Worm (Caenorhabditis elegans) whole organism, L2 larva: ENCODE data around the gene nas-1.

Experiments
- C34F6.9 ChIP-seq: fragments of 150-350 bp; optimal IDR thresholded peaks from 2 replicates; lab custom pipeline; 2014; ENCODE audit warnings: missing biosample characterization, missing genetic modification characterization
- F13H6.1 ChIP-seq: sonication (generic microtip); optimal IDR thresholded peaks from 2 replicates; lab custom pipeline; 2016; ENCODE audit warnings: missing genetic modification characterization, missing compliant biosample characterization
- Y55F3AM.14 ChIP-seq: fragments of 200-800 bp; sonication (Bioruptor generic); optimal IDR thresholded peaks from 2 replicates; lab custom pipeline; 2018; ENCODE audit warnings: mild to moderate bottlenecking, missing genetic modification characterization, missing compliant biosample characterization
- ZK546.5 ChIP-seq: sonication (generic microtip); optimal IDR thresholded peaks from 2 replicates; lab custom pipeline; 2017; ENCODE audit warnings: missing biosample characterization, missing genetic modification characterization
- alr-1 ChIP-seq: fragments of 150-350 bp; optimal IDR thresholded peaks from 2 replicates; lab custom pipeline; 2014; ENCODE audit warnings: missing biosample characterization, missing genetic modification characterization
- aly-2 ChIP-seq: fragments of 150-350 bp; optimal IDR thresholded peaks from 2 replicates; lab custom pipeline; 2014; ENCODE audit warnings: missing biosample characterization, missing genetic modification characterization
- ama-1 ChIP-seq: fragments of 150-350 bp; optimal IDR thresholded peaks from 2 replicates; lab custom pipeline; 2018; ENCODE audit warnings: inconsistent platforms
- blmp-1 ChIP-seq: sonication (generic microtip); optimal IDR thresholded peaks from 2 replicates; lab custom pipeline; 2017; ENCODE audit warnings: missing genetic modification characterization, mild to moderate bottlenecking, missing compliant biosample characterization, antibody characterized with exemption, moderate library complexity; ENCODE audit not compliant: insufficient read depth
- ceh-16 ChIP-seq: fragments of 150-350 bp; optimal IDR thresholded peaks from 2 replicates; lab custom pipeline; 2014; ENCODE audit warnings: missing biosample characterization, missing genetic modification characterization
- ceh-82 ChIP-seq: fragments of 150-350 bp; optimal IDR thresholded peaks from 2 replicates; lab custom pipeline; 2014; ENCODE audit warnings: missing biosample characterization, missing genetic modification characterization
- crh-2 ChIP-seq: sonication (generic microtip); optimal IDR thresholded peaks from 2 replicates; lab custom pipeline; 2017; ENCODE audit warnings: missing biosample characterization, missing genetic modification characterization
- egl-27 ChIP-seq: sonication (generic microtip); optimal IDR thresholded peaks from 3 replicates; lab custom pipeline; 2017; ENCODE audit warnings: missing biosample characterization, missing genetic modification reagents, missing genetic modification characterization
- fos-1 ChIP-seq: fragments of 150-350 bp; optimal IDR thresholded peaks from 2 replicates; lab custom pipeline; 2014; ENCODE audit warnings: missing biosample characterization, missing genetic modification characterization
- lin-13 ChIP-seq: fragments of 150-350 bp; optimal IDR thresholded peaks from 2 replicates; lab custom pipeline; 2014; ENCODE audit warnings: missing biosample characterization, missing genetic modification reagents, missing genetic modification characterization
- lsy-2 ChIP-seq, 2 experiments: fragments of 150-350 bp in 1 of 2; sonication (generic microtip) in 1 of 2; optimal IDR thresholded peaks; 2 replicates each; lab custom pipeline; 2014 to 2017; ENCODE audit warnings: missing biosample characterization in 2 of 2, missing genetic modification characterization in 2 of 2
- mbf-1 ChIP-seq: sonication (generic microtip); optimal IDR thresholded peaks from 2 replicates; lab custom pipeline; 2017; ENCODE audit warnings: missing biosample characterization, missing genetic modification characterization
- mdl-1 ChIP-seq, 2 experiments: fragments of 150-350 bp in 1 of 2; sonication (generic microtip) in 1 of 2; optimal IDR thresholded peaks; 2 replicates each; lab custom pipeline; 2017; ENCODE audit warnings: missing biosample characterization in 2 of 2, missing genetic modification characterization in 2 of 2
- nhr-10 ChIP-seq: sonication (generic microtip); optimal IDR thresholded peaks from 2 replicates; lab custom pipeline; 2017; ENCODE audit warnings: missing biosample characterization, missing genetic modification characterization
- nhr-12 ChIP-seq: fragments of 150-350 bp; optimal IDR thresholded peaks from 2 replicates; lab custom pipeline; 2014; ENCODE audit warnings: missing biosample characterization, missing genetic modification characterization
- nhr-21 ChIP-seq: fragments of 150-350 bp; optimal IDR thresholded peaks from 2 replicates; lab custom pipeline; 2014; ENCODE audit warnings: missing biosample characterization, missing genetic modification characterization
- nhr-23 ChIP-seq: fragments of 150-350 bp; optimal IDR thresholded peaks from 2 replicates; lab custom pipeline; 2014; ENCODE audit warnings: missing biosample characterization, missing genetic modification reagents, missing genetic modification characterization
- nhr-237 ChIP-seq: fragments of 150-350 bp; optimal IDR thresholded peaks from 2 replicates; lab custom pipeline; 2014; ENCODE audit warnings: missing biosample characterization, missing genetic modification characterization
- nhr-25 ChIP-seq: fragments of 150-350 bp; sonication (generic microtip); optimal IDR thresholded peaks from 3 replicates; lab custom pipeline; 2014; ENCODE audit warnings: missing biosample characterization, missing genetic modification characterization
- nhr-6 ChIP-seq: fragments of 150-350 bp; optimal IDR thresholded peaks from 2 replicates; lab custom pipeline; 2014; ENCODE audit warnings: missing biosample characterization, missing genetic modification characterization
- nhr-77 ChIP-seq: fragments of 150-350 bp; optimal IDR thresholded peaks from 2 replicates; lab custom pipeline; 2014; ENCODE audit warnings: missing biosample characterization, missing genetic modification characterization
- skn-1 ChIP-seq: sonication (generic microtip); optimal IDR thresholded peaks from 2 replicates; lab custom pipeline; 2017; ENCODE audit warnings: missing biosample characterization, missing genetic modification characterization
- sma-3 ChIP-seq: sonication (generic microtip); optimal IDR thresholded peaks from 2 replicates; lab custom pipeline; 2016; ENCODE audit warnings: missing genetic modification reagents, missing genetic modification characterization, missing compliant biosample characterization
- sma-9 ChIP-seq, 2 experiments: fragments of 150-350 bp in 1 of 2; sonication (generic microtip) in 1 of 2; optimal IDR thresholded peaks; 2 replicates each; lab custom pipeline; 2014 to 2016; ENCODE audit warnings: missing genetic modification characterization in 2 of 2, mild to moderate bottlenecking in 1 of 2, missing biosample characterization in 1 of 2, missing compliant biosample characterization in 1 of 2, missing genetic modification reagents in 1 of 2, moderate library complexity in 1 of 2
- snpc-4 ChIP-seq: fragments of 150-350 bp; optimal IDR thresholded peaks from 2 replicates; lab custom pipeline; 2014; ENCODE audit warnings: missing biosample characterization, missing genetic modification characterization
- unc-39 ChIP-seq: fragments of 150-350 bp; optimal IDR thresholded peaks from 2 replicates; lab custom pipeline; 2014; ENCODE audit warnings: missing biosample characterization, missing genetic modification characterization
- unc-55 ChIP-seq: fragments of 150-350 bp; sonication (generic microtip); optimal IDR thresholded peaks from 3 replicates; lab custom pipeline; 2014; ENCODE audit warnings: missing biosample characterization, missing genetic modification reagents, missing genetic modification characterization
- unc-62 ChIP-seq: fragments of 150-350 bp; optimal IDR thresholded peaks from 2 replicates; lab custom pipeline; 2014; ENCODE audit warnings: missing biosample characterization, missing genetic modification reagents, missing genetic modification characterization
- ztf-11 ChIP-seq: sonication (generic microtip); optimal IDR thresholded peaks from 2 replicates; lab custom pipeline; 2017; ENCODE audit warnings: missing biosample characterization, missing genetic modification characterization
- ztf-4 ChIP-seq: fragments of 150-350 bp; optimal IDR thresholded peaks from 2 replicates; lab custom pipeline; 2014; ENCODE audit warnings: missing biosample characterization, missing genetic modification characterization

nas-1 gene

DNA sequence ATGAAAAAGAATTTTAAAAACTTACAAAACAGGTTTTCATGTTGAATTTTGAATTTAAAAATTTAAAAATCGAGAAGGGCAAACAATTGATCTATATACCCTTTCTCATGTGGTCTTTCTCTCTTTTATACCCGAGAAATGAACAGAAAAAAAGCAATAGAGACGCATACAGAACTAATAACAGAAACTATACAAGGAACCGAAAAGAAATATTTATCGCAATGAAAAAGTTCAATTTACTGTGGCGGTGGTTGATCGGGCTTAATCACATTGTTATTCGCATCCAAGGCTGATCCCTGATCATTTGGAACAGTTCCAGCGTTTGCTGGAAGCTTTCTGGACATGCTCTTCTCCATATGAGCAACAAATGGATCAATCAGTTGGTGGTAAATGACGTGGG is 27.4 kb upstream of the nas-1 start, which contains the start of gene T03F6.10:
Gene T03F6.10 (minus strand): TSS at position 101 of the 400 bp plus-strand sequence.
- no peak for TF ChIP-seq egl-27 (tag; lab: Kevin White, UChicago)
- TF ChIP-seq Y55F3AM.14 (GFP tag; lab: Kevin White, UChicago), result no peak
- no peak for TF ChIP-seq nhr-23 (tag; lab: Kevin White, UChicago)
- TF ChIP-seq nhr-12 (tag; lab: Kevin White, UChicago), result no peak
- no peak for TF ChIP-seq skn-1 (tag; lab: Kevin White, UChicago)
- TF ChIP-seq crh-2 (tag; lab: Kevin White, UChicago), result no peak
- TF ChIP-seq nhr-6 (tag; lab: Kevin White, UChicago), result no peak
- TF ChIP-seq ceh-82 (tag; lab: Kevin White, UChicago), result no peak
- no peak for TF ChIP-seq nhr-21 (tag; lab: Kevin White, UChicago)
- no peak for TF ChIP-seq nhr-77 (tag; lab: Kevin White, UChicago)
- TF ChIP-seq sma-3 (GFP tag; lab: Kevin White, UChicago), result no peak
- no peak for TF ChIP-seq ztf-4 (tag; lab: Kevin White, UChicago)
- TF ChIP-seq aly-2 (tag; lab: Kevin White, UChicago), result no peak
- TF ChIP-seq lin-13, result no peak
- TF ChIP-seq mbf-1, result no peak
- no peak for TF ChIP-seq nhr-10 (tag; lab: Kevin White, UChicago)
- TF ChIP-seq ceh-16, result no peak

DNA sequence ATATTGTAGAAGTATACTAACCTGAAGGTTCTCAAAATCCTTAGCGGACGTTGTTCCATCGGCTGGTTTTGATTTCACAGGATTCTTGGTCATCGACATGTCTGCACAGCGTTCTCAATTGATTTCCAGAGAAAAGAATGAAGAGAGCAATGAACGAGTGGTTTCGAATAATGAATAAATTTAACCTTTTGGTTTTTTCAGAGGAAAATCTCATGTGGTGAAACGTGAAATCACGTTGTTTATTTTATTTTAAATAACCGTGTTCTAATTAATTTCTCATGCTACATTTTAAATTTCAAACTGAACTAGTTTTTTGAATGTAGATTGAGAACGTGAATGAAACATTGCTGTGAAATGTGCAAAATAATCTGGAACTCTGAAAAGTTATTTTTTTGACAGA is 25.4 kb upstream of the nas-1 start, which contains the start of gene T03F6.6:
Gene T03F6.6 (minus strand): TSS at position 101 of the 400 bp plus-strand sequence.
- TF ChIP-seq sma-3 (GFP tag; lab: Kevin White, UChicago) (no peak), nhr-21 (tag; lab: Kevin White, UChicago) (no peak), nhr-237 (tag; lab: Kevin White, UChicago) (no peak), unc-62 (GFP tag; lab: Kevin White, UChicago) (no peak), lsy-2 (tag; optimal IDR thresholded peaks at IDR 0.05; lab: Kevin White, UChicago) (no peak), lin-13 (no peak), nhr-6 (tag; lab: Kevin White, UChicago) (no peak), ZK546.5 (no peak), ama-1 (lab: Kevin White, UChicago) (no peak), skn-1 (tag; lab: Kevin White, UChicago) (no peak), sma-9 (GFP tag; optimal IDR thresholded peaks at IDR 0.05; lab: Kevin White, UChicago) (no peak), sma-9 (tag; optimal IDR thresholded peaks at IDR 0.05; lab: Kevin White, UChicago) (no peak), F13H6.1 (tag; lab: Kevin White, UChicago) (no peak), ztf-4 (tag; lab: Kevin White, UChicago) (no peak), unc-39 (tag; lab: Kevin White, UChicago) (no peak)

DNA sequence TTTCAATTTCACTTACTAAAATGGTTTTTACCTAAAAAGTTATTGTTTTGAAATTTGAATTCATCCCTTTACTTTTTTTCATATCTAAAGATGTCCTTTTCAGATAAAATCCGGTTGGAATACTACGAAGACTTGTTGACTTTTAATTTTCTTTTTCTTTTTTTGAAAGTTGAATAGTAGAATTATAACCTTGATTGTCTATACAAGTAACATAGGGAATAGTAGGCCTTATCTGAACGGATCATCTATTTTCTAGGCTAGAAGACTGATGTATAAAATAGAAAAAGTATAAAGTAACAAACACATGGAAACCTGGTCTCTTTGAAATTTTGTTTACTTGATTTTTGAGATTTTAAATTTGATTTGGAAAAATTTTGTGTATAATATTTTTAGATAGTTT is 24.7 kb upstream of the nas-1 start:
- TF ChIP-seq nhr-10 (tag; lab: Kevin White, UChicago) (no peak), aly-2 (tag; lab: Kevin White, UChicago) (no peak), blmp-1 (tag; lab: Kevin White, UChicago) (peak; percentile 19), alr-1 (no peak), nhr-25 (tag; lab: Kevin White, UChicago) (peak; percentile 50), lin-13 (no peak)

DNA sequence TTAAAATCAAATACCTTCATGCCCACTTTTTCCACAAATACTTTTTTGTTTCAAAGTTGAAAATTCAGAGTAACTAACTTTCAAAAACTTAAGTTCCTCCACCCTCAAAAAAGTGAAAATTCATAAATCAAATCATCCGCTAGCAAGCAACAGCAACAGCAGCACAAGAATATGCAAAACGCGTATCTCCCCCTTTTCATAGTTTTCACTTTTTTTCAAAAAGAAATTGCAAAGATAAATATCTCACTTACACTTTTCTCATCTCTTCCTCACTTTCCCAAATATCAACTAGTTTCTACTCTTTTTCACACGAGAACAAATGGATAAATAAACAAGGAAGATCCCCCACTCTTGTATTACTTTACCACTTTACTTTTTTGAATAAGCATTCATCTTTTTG is 23.9 kb upstream of the nas-1 start:
- TF ChIP-seq unc-55 (peak; percentile 71), unc-62 (GFP tag; lab: Kevin White, UChicago) (no peak), blmp-1 (tag; lab: Kevin White, UChicago) (peak; percentile 71), aly-2 (tag; lab: Kevin White, UChicago) (no peak)

DNA sequence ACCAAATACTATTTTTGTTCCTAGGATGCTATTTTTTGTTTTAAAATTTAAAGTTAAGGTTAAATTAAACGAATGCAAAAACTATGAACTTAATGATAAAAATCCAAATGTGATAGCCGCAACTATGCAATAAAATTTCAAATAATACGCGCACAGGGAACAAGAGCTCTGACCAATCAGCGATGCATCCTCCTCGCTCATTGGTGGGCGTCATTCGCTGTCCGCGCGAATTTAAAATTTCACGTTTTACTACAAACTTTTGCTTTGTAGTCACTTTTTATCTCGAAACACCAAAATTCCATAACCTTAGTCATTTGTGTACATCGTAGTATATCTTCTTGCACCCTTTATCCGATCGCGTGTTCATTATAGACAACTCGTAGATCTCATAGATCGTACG is 22.4 kb upstream of the nas-1 start:
- no peak for TF ChIP-seq nhr-21 (tag; lab: Kevin White, UChicago)
- no peak for TF ChIP-seq fos-1 (tag; lab: Kevin White, UChicago)
- no peak for TF ChIP-seq C34F6.9 (tag; lab: Kevin White, UChicago)
- no peak for TF ChIP-seq ztf-11 (tag; lab: Kevin White, UChicago)
- no peak for TF ChIP-seq unc-39 (tag; lab: Kevin White, UChicago)
- no peak for TF ChIP-seq sma-9 (GFP tag; optimal IDR thresholded peaks at IDR 0.05; lab: Kevin White, UChicago)
- TF ChIP-seq sma-9 (tag; optimal IDR thresholded peaks at IDR 0.05; lab: Kevin White, UChicago), result no peak
- TF ChIP-seq mdl-1 (tag; optimal IDR thresholded peaks at IDR 0.05; lab: Kevin White, UChicago), result no peak
- no peak for TF ChIP-seq Y55F3AM.14 (GFP tag; lab: Kevin White, UChicago)
- no peak for TF ChIP-seq snpc-4 (tag; lab: Kevin White, UChicago)
- TF ChIP-seq sma-3 (GFP tag; lab: Kevin White, UChicago), result no peak
